Worm (Caenorhabditis elegans) whole organism, young adult: ENCODE results near the gene str-52.

ENCODE experiments used
- Y56A3A.18 ChIP-seq: fragments of 200-800 bp; sonication (Bioruptor generic); IDR thresholded peaks from 2 replicates; pipeline ENCODE4 v1.3.6; 2022; ENCODE audit warnings: missing genetic modification reagents, missing genetic modification characterization, missing compliant biosample characterization
- attf-5 ChIP-seq: fragments of 200-800 bp; sonication (Bioruptor generic); optimal IDR thresholded peaks from 2 replicates; lab custom pipeline; 2018; ENCODE audit warnings: mild to moderate bottlenecking, missing genetic modification characterization, missing compliant biosample characterization
- nfya-2 ChIP-seq: fragments of 200-800 bp; sonication (Bioruptor generic); IDR thresholded peaks from 2 replicates; pipeline ENCODE4 v1.3.6; 2022; ENCODE audit warnings: missing genetic modification reagents, missing genetic modification characterization, missing compliant biosample characterization
- pha-4 ChIP-seq: fragments of 150-350 bp; sonication (generic microtip); optimal IDR thresholded peaks from 2 replicates; lab custom pipeline; 2014; ENCODE audit warnings: missing biosample characterization, missing genetic modification reagents, missing genetic modification characterization

DNA sequence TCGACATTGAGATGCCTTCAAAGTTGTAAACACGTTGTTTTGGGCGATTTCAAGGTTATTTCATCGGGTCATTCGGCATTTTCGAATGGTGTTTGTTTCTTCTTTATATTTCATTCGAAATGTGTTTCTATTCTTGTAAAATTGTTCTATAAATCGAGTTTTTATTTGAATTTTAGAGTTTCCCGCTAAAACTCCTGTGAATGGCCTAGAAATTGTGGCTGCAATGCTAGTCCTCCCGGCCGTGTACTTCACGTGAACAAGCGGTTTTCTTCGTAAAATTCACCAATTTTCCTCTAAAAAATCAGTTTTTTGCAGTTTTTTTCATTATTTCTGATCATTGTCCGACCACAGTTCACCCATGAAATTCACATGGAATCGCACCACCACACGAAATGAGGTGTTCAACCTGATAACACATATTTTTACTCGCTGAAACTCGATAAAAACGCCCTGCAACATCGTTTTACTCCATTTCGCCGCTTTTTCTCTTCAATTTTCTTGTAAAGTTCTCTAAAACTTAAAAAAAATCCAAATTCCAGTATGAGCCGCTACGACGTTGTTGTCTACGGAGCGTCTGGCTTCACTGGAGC is 18.9 kb downstream of the str-52 start, which contains the start of gene ldp-1:
- TF ChIP-seq Y56A3A.18 (GFP tag; lab: Robert Waterston, UW), result no peak
- TF ChIP-seq nfya-2 (GFP tag; lab: Robert Waterston, UW), result no peak
- TF ChIP-seq attf-5 (GFP tag; lab: Kevin White, UChicago), result no peak
- no peak for TF ChIP-seq pha-4 (tag; lab: Kevin White, UChicago)
